Worm (Caenorhabditis elegans) whole organism, L1 larva: ENCODE measurements around the gene F44E7.5.
A peak's percentile ranks its signal among the peaks of the same experiment; 100 is the strongest.

ENCODE experiments used
- C16A3.4 ChIP-seq: fragments of 150-350 bp; optimal IDR thresholded peaks from 2 replicates; lab custom pipeline; 2014; ENCODE audit warnings: missing biosample characterization, missing genetic modification characterization
- F16B12.6 ChIP-seq: fragments of 150-350 bp; optimal IDR thresholded peaks from 2 replicates; lab custom pipeline; 2014; ENCODE audit warnings: missing biosample characterization, missing genetic modification characterization
- Y116A8C.19 ChIP-seq: sonication (generic microtip); optimal IDR thresholded peaks from 2 replicates; lab custom pipeline; 2016; ENCODE audit warnings: missing compliant biosample characterization, missing genetic modification characterization, borderline replicate concordance
- aha-1 ChIP-seq: fragments of 150-350 bp; optimal IDR thresholded peaks from 2 replicates; lab custom pipeline; 2014; ENCODE audit warnings: missing biosample characterization, missing genetic modification characterization
- aly-2 ChIP-seq: fragments of 150-350 bp; optimal IDR thresholded peaks from 2 replicates; lab custom pipeline; 2014; ENCODE audit warnings: missing biosample characterization, missing genetic modification characterization
- blmp-1 ChIP-seq: fragments of 150-350 bp; optimal IDR thresholded peaks from 2 replicates; lab custom pipeline; 2014; ENCODE audit warnings: missing biosample characterization, missing genetic modification characterization
- ceh-63 ChIP-seq: fragments of 200-800 bp; sonication (Bioruptor generic); optimal IDR thresholded peaks from 2 replicates; lab custom pipeline; 2018; ENCODE audit warnings: mild to moderate bottlenecking, missing genetic modification characterization, missing compliant biosample characterization
- ceh-8 ChIP-seq: fragments of 200-800 bp; sonication (Bioruptor generic); optimal IDR thresholded peaks from 2 replicates; lab custom pipeline; 2018; ENCODE audit warnings: mild to moderate bottlenecking, missing genetic modification characterization, moderate library complexity, missing compliant biosample characterization
- ceh-82 ChIP-seq, 3 experiments: fragments of 150-350 bp in 1 of 3; sonication (generic microtip) in 2 of 3; optimal IDR thresholded peaks; 2 replicates each; lab custom pipeline; 2014 to 2017; ENCODE audit warnings: missing biosample characterization in 3 of 3, missing genetic modification characterization in 3 of 3
- ceh-88 ChIP-seq: fragments of 200-800 bp; sonication (Bioruptor generic); IDR thresholded peaks from 2 replicates; pipeline ENCODE4 v1.3.6; 2022; ENCODE audit warnings: missing genetic modification characterization, missing compliant biosample characterization
- ceh-90 ChIP-seq: sonication (generic microtip); optimal IDR thresholded peaks from 2 replicates; lab custom pipeline; 2016; ENCODE audit warnings: missing genetic modification characterization, missing compliant biosample characterization
- ces-1 ChIP-seq: fragments of 150-350 bp; optimal IDR thresholded peaks from 2 replicates; lab custom pipeline; 2014; ENCODE audit warnings: missing biosample characterization, missing genetic modification reagents, missing genetic modification characterization
- dpl-1 ChIP-seq, 3 experiments: fragments of 150-350 bp in 2 of 3; sonication (generic microtip) in 1 of 3; optimal IDR thresholded peaks; 2 replicates each; lab custom pipeline; 2014 to 2017; ENCODE audit warnings: missing biosample characterization in 3 of 3, missing genetic modification characterization in 3 of 3, missing genetic modification reagents in 3 of 3
- dsc-1 ChIP-seq: sonication (generic microtip); optimal IDR thresholded peaks from 2 replicates; lab custom pipeline; 2016; ENCODE audit warnings: mild to moderate bottlenecking, missing genetic modification characterization, missing compliant biosample characterization
- efl-1 ChIP-seq, 4 experiments: fragments of 150-350 bp; optimal IDR thresholded peaks in 3 of 4; peaks in 1 of 4; 1 replicate in 1 of 4; 2 replicates in 3 of 4; lab custom pipeline; 2014; ENCODE audit warnings: missing biosample characterization in 2 of 4, missing genetic modification characterization in 2 of 4, missing genetic modification reagents in 2 of 4
- egl-27 ChIP-seq, 2 experiments: fragments of 150-350 bp in 1 of 2; sonication (generic microtip); optimal IDR thresholded peaks; 3 replicates each; lab custom pipeline; 2017 to 2018; ENCODE audit warnings: missing biosample characterization in 2 of 2, missing genetic modification characterization in 2 of 2, missing genetic modification reagents in 2 of 2
- elt-3 ChIP-seq, 6 experiments: fragments of 150-350 bp in 1 of 6; sonication (generic microtip); optimal IDR thresholded peaks; 2 replicates each; lab custom pipeline; 2017 to 2018; ENCODE audit warnings: missing biosample characterization in 6 of 6, missing genetic modification characterization in 6 of 6, inconsistent platforms in 1 of 6
- fkh-10 ChIP-seq: sonication (generic microtip); optimal IDR thresholded peaks from 2 replicates; lab custom pipeline; 2017; ENCODE audit warnings: missing biosample characterization, missing genetic modification reagents, missing genetic modification characterization
- fos-1 ChIP-seq: fragments of 150-350 bp; optimal IDR thresholded peaks from 2 replicates; lab custom pipeline; 2014; ENCODE audit warnings: missing biosample characterization, missing genetic modification characterization
- grh-1 ChIP-seq: fragments of 200-800 bp; sonication (Bioruptor generic); IDR thresholded peaks from 2 replicates; pipeline ENCODE4 v1.3.6; 2022; ENCODE audit warnings: missing genetic modification reagents, missing genetic modification characterization, missing compliant biosample characterization
- irx-1 ChIP-seq: sonication (generic microtip); optimal IDR thresholded peaks from 2 replicates; lab custom pipeline; 2016; ENCODE audit warnings: missing genetic modification characterization, missing compliant biosample characterization
- lin-13 ChIP-seq: fragments of 150-350 bp; optimal IDR thresholded peaks from 2 replicates; lab custom pipeline; 2014; ENCODE audit warnings: missing biosample characterization, missing genetic modification reagents, missing genetic modification characterization
- lin-15B ChIP-seq: fragments of 150-350 bp; sonication (generic microtip); optimal IDR thresholded peaks from 3 replicates; lab custom pipeline; 2014; ENCODE audit warnings: missing biosample characterization, missing genetic modification characterization
- lin-35 ChIP-seq, 2 experiments: fragments of 150-350 bp; optimal IDR thresholded peaks; 2 replicates each; lab custom pipeline; 2014; ENCODE audit warnings: missing biosample characterization in 2 of 2, missing genetic modification characterization in 2 of 2, missing genetic modification reagents in 2 of 2
- lir-3 ChIP-seq: sonication (generic microtip); optimal IDR thresholded peaks from 2 replicates; lab custom pipeline; 2016; ENCODE audit warnings: mild to moderate bottlenecking, missing genetic modification characterization, moderate library complexity, missing compliant biosample characterization; ENCODE audit not compliant: poor library complexity
- lsy-2 ChIP-seq, 2 experiments: fragments of 150-350 bp; optimal IDR thresholded peaks; 2 replicates each; lab custom pipeline; 2014; ENCODE audit warnings: missing biosample characterization in 2 of 2, missing genetic modification characterization in 2 of 2
- mab-9 ChIP-seq: fragments of 200-800 bp; sonication (Bioruptor generic); IDR thresholded peaks from 2 replicates; pipeline ENCODE4 v1.3.6; 2022; ENCODE audit warnings: missing genetic modification reagents, missing genetic modification characterization, missing compliant biosample characterization
- mdl-1 ChIP-seq, 2 experiments: fragments of 150-350 bp; optimal IDR thresholded peaks; 2 replicates each; lab custom pipeline; 2014 to 2017; ENCODE audit warnings: missing biosample characterization in 2 of 2, missing genetic modification characterization in 2 of 2, inconsistent platforms in 1 of 2
- nhr-19 ChIP-seq: fragments of 200-800 bp; sonication (Bioruptor generic); conservative IDR thresholded peaks from 2 replicates; pipeline ENCODE4 v1.3.6; 2022; ENCODE audit warnings: missing genetic modification characterization, missing compliant biosample characterization
- nhr-20 ChIP-seq: sonication (generic microtip); optimal IDR thresholded peaks from 2 replicates; lab custom pipeline; 2016; ENCODE audit warnings: mild to moderate bottlenecking, missing genetic modification characterization, missing compliant biosample characterization
- nhr-237 ChIP-seq: fragments of 150-350 bp; optimal IDR thresholded peaks from 2 replicates; lab custom pipeline; 2014; ENCODE audit warnings: missing biosample characterization, missing genetic modification characterization
- nhr-28 ChIP-seq: fragments of 150-350 bp; optimal IDR thresholded peaks from 2 replicates; lab custom pipeline; 2014; ENCODE audit warnings: missing biosample characterization, missing genetic modification characterization
- nhr-71 ChIP-seq: sonication (generic microtip); optimal IDR thresholded peaks from 2 replicates; lab custom pipeline; 2016; ENCODE audit warnings: mild to moderate bottlenecking, missing genetic modification characterization, moderate library complexity, missing compliant biosample characterization
- nhr-90 ChIP-seq: sonication (generic microtip); optimal IDR thresholded peaks from 2 replicates; lab custom pipeline; 2016; ENCODE audit warnings: mild to moderate bottlenecking, missing genetic modification characterization, missing compliant biosample characterization; ENCODE audit not compliant: poor library complexity
- pax-3 ChIP-seq: fragments of 200-800 bp; sonication (Bioruptor generic); optimal IDR thresholded peaks from 2 replicates; lab custom pipeline; 2018; ENCODE audit warnings: mild to moderate bottlenecking, missing genetic modification characterization, moderate library complexity, missing compliant biosample characterization
- pqm-1 ChIP-seq: sonication (generic microtip); optimal IDR thresholded peaks from 3 replicates; lab custom pipeline; 2017; ENCODE audit warnings: missing biosample characterization, missing genetic modification characterization
- rnt-1 ChIP-seq: sonication (generic microtip); optimal IDR thresholded peaks from 2 replicates; lab custom pipeline; 2016; ENCODE audit warnings: mild to moderate bottlenecking, missing genetic modification characterization, moderate library complexity, missing compliant biosample characterization
- snu-23 ChIP-seq: sonication (generic microtip); optimal IDR thresholded peaks from 2 replicates; lab custom pipeline; 2016; ENCODE audit warnings: missing genetic modification characterization, missing compliant biosample characterization
- sox-4 ChIP-seq: sonication (generic microtip); optimal IDR thresholded peaks from 2 replicates; lab custom pipeline; 2016; ENCODE audit warnings: missing genetic modification characterization, missing compliant biosample characterization
- sup-37 ChIP-seq: fragments of 200-800 bp; sonication (Bioruptor generic); optimal IDR thresholded peaks from 2 replicates; lab custom pipeline; 2018; ENCODE audit warnings: mild to moderate bottlenecking, missing genetic modification characterization, missing compliant biosample characterization
- swsn-7 ChIP-seq: sonication (generic microtip); optimal IDR thresholded peaks from 2 replicates; lab custom pipeline; 2016; ENCODE audit warnings: missing genetic modification characterization, missing compliant biosample characterization
- tlp-1 ChIP-seq: fragments of 150-350 bp; optimal IDR thresholded peaks from 2 replicates; lab custom pipeline; 2014; ENCODE audit warnings: missing biosample characterization, missing genetic modification characterization
- unc-130 ChIP-seq: fragments of 150-350 bp; optimal IDR thresholded peaks from 2 replicates; lab custom pipeline; 2017; ENCODE audit warnings: missing biosample characterization, missing genetic modification characterization, inconsistent platforms
- unc-86 ChIP-seq: sonication (generic microtip); optimal IDR thresholded peaks from 2 replicates; lab custom pipeline; 2016; ENCODE audit warnings: missing genetic modification characterization, missing compliant biosample characterization
- unc-98 ChIP-seq: fragments of 200-800 bp; sonication (Bioruptor generic); IDR thresholded peaks from 2 replicates; pipeline ENCODE4 v1.3.6; 2022; ENCODE audit warnings: missing genetic modification characterization, missing compliant biosample characterization
- zip-4 ChIP-seq: fragments of 200-800 bp; sonication (Bioruptor generic); optimal IDR thresholded peaks from 2 replicates; lab custom pipeline; 2018; ENCODE audit warnings: mild to moderate bottlenecking, missing genetic modification characterization, moderate library complexity, missing compliant biosample characterization
- ztf-11 ChIP-seq, 2 experiments: sonication (generic microtip); optimal IDR thresholded peaks; 2 replicates each; lab custom pipeline; 2016 to 2017; ENCODE audit warnings: missing genetic modification characterization in 2 of 2, missing biosample characterization in 1 of 2, missing compliant biosample characterization in 1 of 2
- ztf-4 ChIP-seq: fragments of 150-350 bp; optimal IDR thresholded peaks from 2 replicates; lab custom pipeline; 2014; ENCODE audit warnings: missing biosample characterization, missing genetic modification characterization

Gene F44E7.5

ce11 chrV:5785372-5785771 lies 4.7 kb upstream of the F44E7.5 start, which contains the start of gene F44E7.7:
Gene F44E7.7 (minus strand): TSS chrV:5785472.
- no peak for TF ChIP-seq ceh-8 (GFP tag; lab: Kevin White, UChicago)
- no peak for TF ChIP-seq zip-4
- TF ChIP-seq F16B12.6 (tag; lab: Kevin White, UChicago) = no peak
- no peak for TF ChIP-seq dpl-1 (GFP tag; optimal IDR thresholded peaks at IDR 0.05; lab: Kevin White, UChicago)
- TF ChIP-seq lir-3 (tag; lab: Kevin White, UChicago) = no peak
- no peak for TF ChIP-seq nhr-71 (tag; lab: Kevin White, UChicago)
- TF ChIP-seq pqm-1 = no peak
- TF ChIP-seq ceh-63 (GFP tag; lab: Kevin White, UChicago) = no peak
- no peak for TF ChIP-seq nhr-20 (tag; lab: Kevin White, UChicago)
- TF ChIP-seq mdl-1 (tag; optimal IDR thresholded peaks at IDR 0.05; lab: Kevin White, UChicago) = no peak
- TF ChIP-seq nhr-90 (tag; lab: Kevin White, UChicago) = no peak
- no peak for TF ChIP-seq nhr-28
- TF ChIP-seq pax-3 = no peak
- no peak for TF ChIP-seq fos-1 (tag; lab: Kevin White, UChicago)
- no peak for TF ChIP-seq dsc-1 (tag; lab: Kevin White, UChicago)
- TF ChIP-seq ces-1 (GFP tag; lab: Kevin White, UChicago) = no peak
- TF ChIP-seq mab-9 = no peak
- TF ChIP-seq lin-13 (GFP tag; lab: Kevin White, UChicago) = no peak
- no peak for TF ChIP-seq ceh-90
- TF ChIP-seq swsn-7 (tag; lab: Kevin White, UChicago) = no peak
- TF ChIP-seq, all 84 proteins: peak for 0

ce11 chrV:5782687-5783086 lies 2.0 kb upstream of the F44E7.5 start, which contains the start of gene fbxa-183:
Gene fbxa-183 (minus strand): TSS chrV:5782787.
- TF ChIP-seq C16A3.4 (tag; lab: Kevin White, UChicago) = no peak
- TF ChIP-seq Y116A8C.19 (tag; lab: Kevin White, UChicago) = no peak
- TF ChIP-seq pax-3 = no peak
- TF ChIP-seq fkh-10 (GFP tag; lab: Kevin White, UChicago) = no peak
- TF ChIP-seq ceh-88 (GFP tag; lab: Robert Waterston, UW) = no peak

- TF ChIP-seq C16A3.4 (tag; lab: Kevin White, UChicago) (no peak), rnt-1 (tag; lab: Kevin White, UChicago) (peak; percentile 68), unc-130 (tag; lab: Kevin White, UChicago) (peak; percentile 48), efl-1 (optimal IDR thresholded peaks at IDR 0.05; lab: Kevin White, UChicago) (peak; percentile 8 to 36), efl-1 (GFP tag; optimal IDR thresholded peaks at IDR 0.05 in 1 of 2; lab: Kevin White, UChicago) (peak in 1 of 2 experiments; percentile 2), ztf-4 (tag; lab: Kevin White, UChicago) (no peak), tlp-1 (tag; lab: Kevin White, UChicago) (no peak), elt-3 (tag; optimal IDR thresholded peaks at IDR 0.05; lab: Kevin White, UChicago) (no peak), nhr-20 (tag; lab: Kevin White, UChicago) (peak; percentile 27), egl-27 (tag; optimal IDR thresholded peaks at IDR 0.05; lab: Kevin White, UChicago) (no peak), sup-37 (GFP tag; lab: Kevin White, UChicago) (no peak), unc-86 (no peak), aha-1 (no peak), blmp-1 (no peak), nhr-19 (peak; percentile 63), mdl-1 (tag; optimal IDR thresholded peaks at IDR 0.05; lab: Kevin White, UChicago) (peak in 1 of 2 experiments; percentile 22), grh-1 (GFP tag; lab: Robert Waterston, UW) (no peak), aly-2 (tag; lab: Kevin White, UChicago) (no peak), F16B12.6 (tag; lab: Kevin White, UChicago) (no peak), sox-4 (no peak), irx-1 (tag; lab: Kevin White, UChicago) (no peak), snu-23 (peak; percentile 32), ces-1 (GFP tag; lab: Kevin White, UChicago) (no peak), unc-98 (0 out of 2 replicates have a peak, but pooled peaks have one; percentile 22), ceh-88 (GFP tag; lab: Robert Waterston, UW) (no peak), lin-15B (tag; lab: Kevin White, UChicago) (no peak), lin-35 (GFP tag; optimal IDR thresholded peaks at IDR 0.05; lab: Kevin White, UChicago) (peak in 1 of 2 experiments; percentile 13), ztf-11 (tag; optimal IDR thresholded peaks at IDR 0.05; lab: Kevin White, UChicago) (no peak), nhr-71 (tag; lab: Kevin White, UChicago) (peak; percentile 54), dpl-1 (GFP tag; optimal IDR thresholded peaks at IDR 0.05; lab: Kevin White, UChicago) (no peak), nhr-237 (no peak), lsy-2 (tag; optimal IDR thresholded peaks at IDR 0.05; lab: Kevin White, UChicago) (peak in 1 of 2 experiments; percentile 39), ceh-82 (tag; optimal IDR thresholded peaks at IDR 0.05; lab: Kevin White, UChicago) (peak in 2 of 3 experiments; percentile 19 to 45)
Observed at ce11 chrV:5779984-5780383, 738 bp downstream of the F44E7.5 start.
